Fruit fly (Drosophila melanogaster): ENCODE data around the gene CG17219.

- TF ChIP-seq Hr78 (GFP tag; optimal IDR thresholded peaks at IDR 0.05), result no peak
- TF ChIP-seq CG18262 (tag; optimal IDR thresholded peaks at IDR 0.05), result no peak
- no peak for TF ChIP-seq bsh (GFP tag; optimal IDR thresholded peaks at IDR 0.05)
Observed at dm6 chr2L:3078741-3079140, 49.7 kb downstream of the CG17219 start.

All from whole organism, embryonic.